Worm (Caenorhabditis elegans) whole organism, early embryonic: ENCODE measurements around the gene ire-1.
A peak's percentile ranks its signal among the peaks of the same experiment; 100 is the strongest.

Source experiments
- B0310.2 ChIP-seq: sonication (generic microtip); optimal IDR thresholded peaks from 2 replicates; lab custom pipeline; 2016; ENCODE audit warnings: mild to moderate bottlenecking, missing genetic modification characterization, missing compliant biosample characterization
- F13C5.2 ChIP-seq: sonication (generic microtip); optimal IDR thresholded peaks from 2 replicates; lab custom pipeline; 2017; ENCODE audit warnings: mild to moderate bottlenecking, missing genetic modification characterization, inconsistent platforms, missing compliant biosample characterization
- aly-1 ChIP-seq: sonication (generic microtip); optimal IDR thresholded peaks from 2 replicates; lab custom pipeline; 2016; ENCODE audit warnings: missing genetic modification characterization, missing compliant biosample characterization
- ama-1 ChIP-seq: fragments of 150-350 bp; optimal IDR thresholded peaks from 2 replicates; lab custom pipeline; 2014
- ceh-13 ChIP-seq: fragments of 200-800 bp; sonication (Bioruptor generic); optimal IDR thresholded peaks from 2 replicates; lab custom pipeline; 2018; ENCODE audit warnings: mild to moderate bottlenecking, missing genetic modification characterization, missing compliant biosample characterization
- ceh-36 ChIP-seq: sonication (generic microtip); optimal IDR thresholded peaks from 2 replicates; lab custom pipeline; 2016; ENCODE audit warnings: missing genetic modification characterization, inconsistent platforms, missing compliant biosample characterization
- ets-7 ChIP-seq: sonication (generic microtip); optimal IDR thresholded peaks from 2 replicates; lab custom pipeline; 2016; ENCODE audit warnings: missing genotype, missing genetic modification characterization, missing compliant biosample characterization
- flt-1 ChIP-seq: fragments of 200-800 bp; sonication (Bioruptor generic); IDR thresholded peaks from 2 replicates; pipeline ENCODE4 v1.3.6; 2022; ENCODE audit warnings: missing genetic modification characterization, missing compliant biosample characterization
- hmbx-1 ChIP-seq: sonication (generic microtip); optimal IDR thresholded peaks from 2 replicates; lab custom pipeline; 2016; ENCODE audit warnings: mild to moderate bottlenecking, missing genetic modification characterization, missing compliant biosample characterization
- hmg-4 ChIP-seq: fragments of 200-800 bp; sonication (Bioruptor generic); optimal IDR thresholded peaks from 2 replicates; lab custom pipeline; 2018; ENCODE audit warnings: mild to moderate bottlenecking, missing genetic modification characterization, missing compliant biosample characterization
- hnd-1 ChIP-seq: sonication (generic microtip); optimal IDR thresholded peaks from 2 replicates; lab custom pipeline; 2016; ENCODE audit warnings: missing genetic modification characterization, missing compliant biosample characterization
- pes-1 ChIP-seq: fragments of 200-800 bp; sonication (Bioruptor generic); IDR thresholded peaks from 2 replicates; pipeline ENCODE4 v1.3.6; 2022; ENCODE audit warnings: missing genetic modification reagents, missing genetic modification characterization, missing compliant biosample characterization
- scrt-1 ChIP-seq: fragments of 200-800 bp; sonication (Bioruptor generic); IDR thresholded peaks from 2 replicates; pipeline ENCODE4 v1.3.6; 2022; ENCODE audit warnings: missing genetic modification characterization, missing compliant biosample characterization
- sea-1 ChIP-seq: fragments of 200-800 bp; sonication (Bioruptor generic); conservative IDR thresholded peaks from 2 replicates; pipeline ENCODE4 v1.3.6; 2022; ENCODE audit warnings: missing genetic modification characterization, missing compliant biosample characterization
- tbx-11 ChIP-seq: fragments of 200-800 bp; sonication (Bioruptor generic); IDR thresholded peaks from 2 replicates; pipeline ENCODE4 v1.3.6; 2022; ENCODE audit warnings: missing genetic modification characterization, missing compliant biosample characterization
- tbx-37 ChIP-seq: fragments of 200-800 bp; sonication (Bioruptor generic); conservative IDR thresholded peaks from 2 replicates; pipeline ENCODE4 v1.3.6; 2022; ENCODE audit warnings: missing genetic modification reagents, missing genetic modification characterization, missing compliant biosample characterization
- tra-4 ChIP-seq: sonication (generic microtip); optimal IDR thresholded peaks from 2 replicates; lab custom pipeline; 2017; ENCODE audit warnings: missing genetic modification characterization, missing compliant biosample characterization

Gene ire-1

DNA sequence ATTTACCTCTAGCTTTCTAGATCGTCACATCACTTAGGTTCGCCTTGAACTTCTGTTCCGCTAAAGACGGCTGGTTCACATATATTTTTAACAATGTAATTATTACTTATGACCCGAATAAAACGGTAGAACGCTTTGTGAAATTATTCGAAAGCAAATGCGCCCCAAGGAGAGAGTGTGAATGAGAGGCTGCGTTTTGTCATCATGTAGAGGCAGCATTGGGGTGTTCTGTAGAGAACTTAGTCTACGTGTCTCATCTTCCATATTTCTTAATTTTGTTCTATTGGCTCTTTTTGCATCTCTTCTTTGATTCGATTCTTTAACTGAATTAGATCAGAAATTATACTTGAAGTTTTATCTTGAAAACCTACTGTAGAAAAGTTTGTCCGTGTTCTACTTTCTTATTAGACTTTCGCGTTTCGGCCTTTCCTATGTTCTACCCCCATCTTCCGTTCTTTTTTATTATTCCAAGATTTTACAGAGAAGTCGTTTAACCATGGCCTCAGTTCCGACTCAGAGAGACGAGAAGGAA is 13.4 kb upstream of the ire-1 start, which contains the start of gene cdc-48.2:
Gene cdc-48.2, plus strand, starts transcription at position 482 of the 532 bp plus-strand sequence.
- TF ChIP-seq ceh-13 (GFP tag; lab: Kevin White, UChicago) (no peak), ceh-36 (tag; lab: Kevin White, UChicago) (no peak), aly-1 (tag; lab: Kevin White, UChicago) (no peak), tra-4 (tag; lab: Kevin White, UChicago) (no peak), tbx-37 (no peak), hnd-1 (tag; lab: Kevin White, UChicago) (no peak), sea-1 (no peak), hmg-4 (GFP tag; lab: Kevin White, UChicago) (no peak), flt-1 (GFP tag; lab: Robert Waterston, UW) (no peak), tbx-11 (GFP tag; lab: Robert Waterston, UW) (no peak), ama-1 (lab: Kevin White, UChicago) (no peak), F13C5.2 (tag; lab: Kevin White, UChicago) (no peak), scrt-1 (GFP tag; lab: Robert Waterston, UW) (no peak), pes-1 (GFP tag; lab: Robert Waterston, UW) (no peak), B0310.2 (tag; lab: Kevin White, UChicago) (no peak), ets-7 (tag; lab: Kevin White, UChicago) (no peak), hmbx-1 (no peak)

DNA sequence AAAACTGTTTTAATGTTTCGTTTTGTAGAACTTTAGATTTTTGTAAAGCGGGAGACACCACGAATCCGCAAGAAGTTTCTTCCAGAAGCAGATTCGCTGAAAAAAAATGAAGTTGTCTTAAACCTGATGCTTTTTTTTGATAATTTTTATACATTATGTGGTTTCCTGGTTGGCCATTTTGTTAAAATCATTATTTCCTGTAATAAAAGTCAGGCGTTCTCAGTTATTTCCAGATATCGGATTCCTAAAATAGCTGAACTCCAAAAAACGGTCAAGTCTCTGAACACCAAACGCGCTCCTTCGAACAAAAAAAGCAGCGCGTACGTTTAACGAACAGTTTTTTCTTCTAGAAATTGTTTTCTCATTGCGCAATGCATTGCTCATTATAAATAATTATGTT is 12.7 kb upstream of the ire-1 start:
- no peak for TF ChIP-seq tbx-37
- peak; percentile 20 for TF ChIP-seq ceh-13 (GFP tag; lab: Kevin White, UChicago)
- no peak for TF ChIP-seq ceh-36 (tag; lab: Kevin White, UChicago)
- no peak for TF ChIP-seq B0310.2 (tag; lab: Kevin White, UChicago)

DNA sequence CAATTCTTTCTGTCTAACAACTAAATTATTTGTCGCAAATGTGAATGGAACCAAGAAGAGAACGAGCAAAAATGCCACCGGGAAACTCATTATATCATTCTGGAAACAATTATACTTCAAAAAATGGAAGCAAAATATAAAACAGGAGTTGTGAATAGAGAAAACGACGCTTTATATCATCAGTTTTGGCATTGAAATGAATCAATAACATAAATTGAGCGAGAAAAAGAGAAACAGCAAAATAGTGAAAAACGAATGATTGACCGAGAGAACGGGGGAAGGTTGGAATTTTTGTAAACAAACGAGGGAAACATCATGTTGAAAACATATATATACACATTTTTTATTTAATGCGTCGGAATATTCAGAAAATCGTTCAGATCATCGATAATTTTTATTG is 12.1 kb upstream of the ire-1 start, which contains the start of gene ctns-1:
Gene ctns-1, minus strand, starts transcription at position 101 of the 400 bp plus-strand sequence.
- TF ChIP-seq tbx-37 (no peak), ets-7 (tag; lab: Kevin White, UChicago) (no peak), scrt-1 (GFP tag; lab: Robert Waterston, UW) (no peak), hmbx-1 (no peak), ama-1 (lab: Kevin White, UChicago) (no peak), ceh-36 (tag; lab: Kevin White, UChicago) (no peak)

ce11 chrII:8135953-8136352 is 11.2 kb upstream of the ire-1 start:
- no peak for TF ChIP-seq flt-1 (GFP tag; lab: Robert Waterston, UW)
- TF ChIP-seq F13C5.2 (tag; lab: Kevin White, UChicago): no peak
- TF ChIP-seq hmg-4 (GFP tag; lab: Kevin White, UChicago): no peak
- no peak for TF ChIP-seq aly-1 (tag; lab: Kevin White, UChicago)
- no peak for TF ChIP-seq B0310.2 (tag; lab: Kevin White, UChicago)
- no peak for TF ChIP-seq hnd-1 (tag; lab: Kevin White, UChicago)
- TF ChIP-seq ceh-13 (GFP tag; lab: Kevin White, UChicago): no peak
- TF ChIP-seq ceh-36 (tag; lab: Kevin White, UChicago): no peak
- TF ChIP-seq scrt-1 (GFP tag; lab: Robert Waterston, UW): no peak
- TF ChIP-seq sea-1: no peak
- TF ChIP-seq tbx-37: no peak
- TF ChIP-seq tra-4 (tag; lab: Kevin White, UChicago): no peak
- TF ChIP-seq ets-7 (tag; lab: Kevin White, UChicago): no peak
- no peak for TF ChIP-seq ama-1 (lab: Kevin White, UChicago)

DNA sequence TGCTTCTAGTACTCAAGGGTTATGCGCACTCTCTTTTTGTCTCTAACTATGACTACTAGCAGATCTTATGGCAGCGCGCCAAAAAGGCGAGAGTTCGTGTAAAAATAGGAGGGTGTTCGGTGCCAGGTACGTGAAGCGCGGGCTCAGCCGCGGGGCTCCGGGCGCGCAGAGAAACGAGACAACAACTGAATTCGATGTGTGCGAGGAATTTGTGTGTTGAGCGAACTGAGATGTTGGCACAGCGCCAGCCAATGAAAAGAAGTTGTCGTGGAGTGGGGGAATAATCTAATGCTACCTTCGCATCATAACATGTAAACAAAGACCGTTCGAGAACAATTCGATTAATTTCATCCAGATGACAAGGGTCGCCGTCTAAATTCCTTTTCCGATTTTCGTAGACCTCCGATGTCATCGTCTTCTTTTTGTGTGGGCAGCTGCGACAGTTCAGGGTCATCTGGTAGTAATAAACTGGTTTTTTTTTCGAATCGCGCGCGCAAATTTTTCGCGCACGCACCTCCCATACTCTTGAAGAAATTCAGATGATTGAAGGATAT is 6.8 kb upstream of the ire-1 start:
- no peak for TF ChIP-seq ets-7 (tag; lab: Kevin White, UChicago)
- peak; percentile 3; the same call in 1 of the 2 replicates for TF ChIP-seq pes-1 (GFP tag; lab: Robert Waterston, UW)
- TF ChIP-seq ceh-13 (GFP tag; lab: Kevin White, UChicago): no peak

DNA sequence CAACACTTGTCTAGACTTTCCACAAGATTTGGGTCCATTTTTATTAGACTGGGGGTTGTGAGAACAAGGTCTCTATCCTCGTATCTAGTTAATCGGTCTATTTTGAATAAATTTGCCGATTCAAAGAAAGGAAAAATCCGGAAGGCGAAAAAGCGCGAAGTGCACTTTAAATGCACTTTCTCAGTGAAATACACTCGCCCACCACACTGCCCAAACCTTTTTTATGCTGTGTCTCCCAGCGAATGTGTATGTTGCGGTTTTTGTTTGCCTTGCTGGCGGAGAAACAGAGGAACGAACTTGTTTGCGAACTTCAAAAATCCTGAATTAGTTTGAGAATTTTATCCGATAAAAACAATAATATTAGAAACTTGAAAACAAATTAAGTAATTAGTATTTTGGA is 6.1 kb upstream of the ire-1 start:
- TF ChIP-seq B0310.2 (tag; lab: Kevin White, UChicago) (no peak), ama-1 (lab: Kevin White, UChicago) (no peak), hnd-1 (tag; lab: Kevin White, UChicago) (no peak), ceh-13 (GFP tag; lab: Kevin White, UChicago) (no peak), pes-1 (GFP tag; lab: Robert Waterston, UW) (no peak), flt-1 (GFP tag; lab: Robert Waterston, UW) (no peak), scrt-1 (GFP tag; lab: Robert Waterston, UW) (no peak), tbx-11 (GFP tag; lab: Robert Waterston, UW) (no peak), tbx-37 (no peak), ceh-36 (tag; lab: Kevin White, UChicago) (no peak), sea-1 (no peak), tra-4 (tag; lab: Kevin White, UChicago) (no peak), F13C5.2 (tag; lab: Kevin White, UChicago) (no peak), ets-7 (tag; lab: Kevin White, UChicago) (no peak), hmbx-1 (no peak), hmg-4 (GFP tag; lab: Kevin White, UChicago) (no peak), aly-1 (tag; lab: Kevin White, UChicago) (no peak)

DNA sequence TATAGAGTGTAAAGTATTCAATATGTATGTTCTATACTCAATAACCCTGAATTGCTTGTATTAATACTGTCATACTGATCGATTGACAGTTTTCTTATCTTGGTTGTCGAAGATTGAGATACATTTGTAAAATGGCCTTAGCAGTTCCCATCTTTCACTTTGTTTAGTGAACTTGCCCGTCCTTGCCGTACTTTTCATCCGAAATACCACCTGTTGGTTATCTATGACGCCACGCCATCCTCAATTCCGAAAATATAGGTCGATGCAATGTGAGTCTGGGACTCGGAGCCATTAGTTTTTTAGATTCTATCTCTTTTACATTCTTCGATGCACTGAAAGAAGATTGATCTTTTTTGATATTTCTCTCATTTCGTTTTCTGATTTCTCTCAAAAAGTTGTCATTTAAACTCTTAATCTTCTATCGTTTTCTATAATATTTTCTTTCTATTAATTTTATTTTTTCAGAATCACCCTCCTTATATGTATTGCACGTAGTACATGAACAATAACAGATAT is 4.8 kb upstream of the ire-1 start, which contains the start of gene ulp-4:
Gene ulp-4, plus strand, starts transcription at position 466 of the 516 bp plus-strand sequence.
- TF ChIP-seq sea-1 (no peak), hmbx-1 (no peak), B0310.2 (tag; lab: Kevin White, UChicago) (no peak), pes-1 (GFP tag; lab: Robert Waterston, UW) (no peak), flt-1 (GFP tag; lab: Robert Waterston, UW) (no peak), ets-7 (tag; lab: Kevin White, UChicago) (no peak), tbx-37 (no peak), tbx-11 (GFP tag; lab: Robert Waterston, UW) (no peak), hnd-1 (tag; lab: Kevin White, UChicago) (no peak), aly-1 (tag; lab: Kevin White, UChicago) (no peak), ama-1 (lab: Kevin White, UChicago) (no peak), scrt-1 (GFP tag; lab: Robert Waterston, UW) (no peak), hmg-4 (GFP tag; lab: Kevin White, UChicago) (no peak), ceh-13 (GFP tag; lab: Kevin White, UChicago) (no peak), F13C5.2 (tag; lab: Kevin White, UChicago) (no peak), ceh-36 (tag; lab: Kevin White, UChicago) (no peak), tra-4 (tag; lab: Kevin White, UChicago) (no peak)
